Worm (Caenorhabditis elegans) whole organism, young adult: Measurements from ENCODE around the gene dyf-2.

Source experiments
- B0019.2 ChIP-seq: fragments of 200-800 bp; sonication (Bioruptor generic); conservative IDR thresholded peaks from 2 replicates; pipeline ENCODE4 v1.3.6; 2022; ENCODE audit warnings: missing genetic modification reagents, missing genetic modification characterization, missing compliant biosample characterization
- K12H6.12 ChIP-seq: fragments of 200-800 bp; sonication (Bioruptor generic); optimal IDR thresholded peaks from 2 replicates; lab custom pipeline; 2018; ENCODE audit warnings: mild to moderate bottlenecking, missing genetic modification characterization, missing compliant biosample characterization
- attf-6 ChIP-seq: fragments of 200-800 bp; sonication (Bioruptor generic); IDR thresholded peaks from 2 replicates; pipeline ENCODE4 v1.3.6; 2022; ENCODE audit warnings: missing genetic modification reagents, missing genetic modification characterization, missing compliant biosample characterization
- lin-40 ChIP-seq: sonication (generic microtip); optimal IDR thresholded peaks from 2 replicates; lab custom pipeline; 2016; ENCODE audit warnings: missing genetic modification characterization, mild to moderate bottlenecking, missing compliant biosample characterization, missing genotype, missing genetic modification reagents
- mcd-1 ChIP-seq: fragments of 200-800 bp; sonication (Bioruptor generic); IDR thresholded peaks from 2 replicates; pipeline ENCODE4 v1.3.6; 2022; ENCODE audit warnings: missing genetic modification reagents, missing genetic modification characterization, missing compliant biosample characterization
- nfyb-1 ChIP-seq: fragments of 200-800 bp; sonication (Bioruptor generic); IDR thresholded peaks from 2 replicates; pipeline ENCODE4 v1.3.6; 2022; ENCODE audit warnings: missing genetic modification reagents, missing genetic modification characterization, missing compliant biosample characterization
- nhr-120 ChIP-seq: fragments of 200-800 bp; sonication (Bioruptor generic); IDR thresholded peaks from 2 replicates; pipeline ENCODE4 v1.3.6; 2022; ENCODE audit warnings: missing genetic modification characterization, missing compliant biosample characterization
- nhr-80 ChIP-seq: sonication (generic microtip); optimal IDR thresholded peaks from 2 replicates; lab custom pipeline; 2016; ENCODE audit warnings: missing genetic modification characterization, missing compliant biosample characterization
- pha-4 ChIP-seq: fragments of 150-350 bp; sonication (generic microtip); optimal IDR thresholded peaks from 2 replicates; lab custom pipeline; 2014; ENCODE audit warnings: missing biosample characterization, missing genetic modification reagents, missing genetic modification characterization
- sea-2 ChIP-seq: fragments of 200-800 bp; sonication (Bioruptor generic); IDR thresholded peaks from 2 replicates; pipeline ENCODE4 v1.3.6; 2022; ENCODE audit warnings: missing genetic modification characterization, missing compliant biosample characterization
- snpc-1.1 ChIP-seq: sonication (generic microtip); optimal IDR thresholded peaks from 2 replicates; lab custom pipeline; 2017; ENCODE audit warnings: missing genetic modification characterization, mild to moderate bottlenecking, missing compliant biosample characterization, antibody characterized with exemption, moderate library complexity, missing genotype, missing genetic modification reagents; ENCODE audit not compliant: insufficient read depth
- snpc-4 ChIP-seq, 5 experiments: fragments of 150-350 bp in 1 of 5; sonication (generic microtip) in 4 of 5; optimal IDR thresholded peaks; 2 replicates each; lab custom pipeline; 2014 to 2018; ENCODE audit warnings: missing genetic modification characterization in 5 of 5, missing biosample characterization in 3 of 5, antibody characterized with exemption in 2 of 5, mild to moderate bottlenecking in 2 of 5, missing compliant biosample characterization in 2 of 5, missing genotype in 2 of 5, moderate library complexity in 2 of 5, missing genetic modification reagents in 1 of 5
- unc-62 ChIP-seq: fragments of 150-350 bp; optimal IDR thresholded peaks from 2 replicates; lab custom pipeline; 2014; ENCODE audit warnings: missing biosample characterization, missing genetic modification reagents, missing genetic modification characterization
- ztf-18 ChIP-seq: sonication (generic microtip); optimal IDR thresholded peaks from 2 replicates; lab custom pipeline; 2016; ENCODE audit warnings: missing genotype, mild to moderate bottlenecking, missing genetic modification characterization, missing compliant biosample characterization

DNA sequence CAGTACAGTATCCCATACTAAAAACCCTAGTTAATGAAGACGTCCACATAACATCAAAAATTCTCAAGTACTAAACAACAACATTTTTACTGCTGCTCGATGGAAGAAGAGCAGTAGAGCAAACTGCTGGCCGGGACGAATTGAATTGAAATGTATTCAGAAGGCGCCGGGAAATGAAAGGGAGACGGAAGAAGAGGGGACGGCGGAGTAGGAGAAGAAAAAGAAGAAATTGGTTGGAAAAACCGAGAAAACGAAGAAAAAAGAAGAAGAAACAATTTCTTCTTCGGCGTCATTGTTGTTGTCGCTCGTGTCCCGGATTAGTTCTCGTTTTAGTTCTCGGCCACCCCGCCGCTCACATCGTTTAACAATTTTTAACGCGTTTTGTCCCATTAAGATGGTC lies 52.4 kb downstream of the dyf-2 start:
- TF ChIP-seq sea-2 (GFP tag; lab: Robert Waterston, UW) (no peak), unc-62 (GFP tag; lab: Kevin White, UChicago) (no peak), nfyb-1 (GFP tag; lab: Robert Waterston, UW) (no peak), pha-4 (tag; lab: Kevin White, UChicago) (no peak), B0019.2 (GFP tag; lab: Robert Waterston, UW) (no peak), snpc-1.1 (no peak), snpc-4 (GFP tag; optimal IDR thresholded peaks at IDR 0.05; lab: Kevin White, UChicago) (no peak), snpc-4 (tag; optimal IDR thresholded peaks at IDR 0.05; lab: Kevin White, UChicago) (no peak), attf-6 (no peak), nhr-120 (GFP tag; lab: Robert Waterston, UW) (no peak), nhr-80 (tag; lab: Kevin White, UChicago) (no peak), lin-40 (tag; lab: Kevin White, UChicago) (no peak), ztf-18 (tag; lab: Kevin White, UChicago) (no peak), mcd-1 (GFP tag; lab: Robert Waterston, UW) (no peak), K12H6.12 (tag; lab: Kevin White, UChicago) (no peak)
